Worm (Caenorhabditis elegans): Measurements from ENCODE around the gene Y39E4B.5.

The Y39E4B.5 gene

ce11 chrIII:13173687-13174086 is 4.0 kb downstream of the Y39E4B.5 start:
- TF ChIP-seq hsf-1 (GFP tag; IDR thresholded peaks at IDR 0.05) (no peak), lir-1 (GFP tag; conservative IDR thresholded peaks at IDR 0.05) (no peak), lsl-1 (GFP tag; optimal IDR thresholded peaks at IDR 0.05) (peak; percentile 89), cebp-1 (GFP tag; IDR thresholded peaks at IDR 0.05) (no peak), cebp-1 (tag; optimal IDR thresholded peaks at IDR 0.05) (no peak), F33H1.4 (GFP tag; IDR thresholded peaks at IDR 0.05) (peak; percentile 53), madf-6 (GFP tag; IDR thresholded peaks at IDR 0.05) (peak; percentile 66), D2030.7 (GFP tag; IDR thresholded peaks at IDR 0.05) (0 out of 2 replicates have a peak, but pooled peaks have one; percentile 12)

- TF ChIP-seq repo-1 (tag; optimal IDR thresholded peaks at IDR 0.05): no peak
- no peak for TF ChIP-seq F39B2.1 (GFP tag; IDR thresholded peaks at IDR 0.05)
- no peak for TF ChIP-seq F23B12.7 (tag; optimal IDR thresholded peaks at IDR 0.05; ENCODE audit: insufficient read depth)
Measured at ce11 chrIII:13176876-13177275, 7.2 kb downstream of the Y39E4B.5 start.

ce11 chrIII:13182003-13182402 is 12.3 kb downstream of the Y39E4B.5 start:
- TF ChIP-seq lin-26 (GFP tag; IDR thresholded peaks at IDR 0.05) (no peak), ceh-58 (GFP tag; IDR thresholded peaks at IDR 0.05) (no peak), fkh-3 (tag; optimal IDR thresholded peaks at IDR 0.05) (no peak), akir-1 (GFP tag; optimal IDR thresholded peaks at IDR 0.05) (no peak), hmg-1.2 (GFP tag; IDR thresholded peaks at IDR 0.05) (peak; percentile 70), ZK185.1 (tag; optimal IDR thresholded peaks at IDR 0.05; ENCODE audit: poor library complexity, severe bottlenecking) (peak; percentile 10), cebp-1 (GFP tag; IDR thresholded peaks at IDR 0.05) (no peak), cebp-1 (tag; optimal IDR thresholded peaks at IDR 0.05) (peak; percentile 15), nhr-80 (tag; optimal IDR thresholded peaks at IDR 0.05) (peak; percentile 9), ceh-100 (GFP tag; IDR thresholded peaks at IDR 0.05) (no peak), aptf-3 (GFP tag; IDR thresholded peaks at IDR 0.05) (no peak), lin-40 (tag; optimal IDR thresholded peaks at IDR 0.05) (peak; percentile 5)

ce11 chrIII:13187090-13187489 is 17.4 kb downstream of the Y39E4B.5 start, which contains the start of gene gly-5:
Gene gly-5, plus strand, starts transcription at chrIII:13187390.
- TF ChIP-seq lin-54 (GFP tag; optimal IDR thresholded peaks at IDR 0.05) (no peak), nhr-80 (tag; optimal IDR thresholded peaks at IDR 0.05) (peak; percentile 40)

ce11 chrIII:13187773-13188172 is 18.1 kb downstream of the Y39E4B.5 start:
- no peak for TF ChIP-seq madf-3 (GFP tag; IDR thresholded peaks at IDR 0.05)
- TF ChIP-seq repo-1 (tag; optimal IDR thresholded peaks at IDR 0.05): no peak
- TF ChIP-seq mcd-1 (GFP tag; IDR thresholded peaks at IDR 0.05): peak; percentile 44; the same call in 1 of the 2 replicates
- no peak for TF ChIP-seq unc-62 (GFP tag; optimal IDR thresholded peaks at IDR 0.05)
- TF ChIP-seq cebp-2 (GFP tag; IDR thresholded peaks at IDR 0.05): no peak
- no peak for TF ChIP-seq zim-3 (tag; optimal IDR thresholded peaks at IDR 0.05)
- peak; percentile 70 for TF ChIP-seq lin-40 (tag; optimal IDR thresholded peaks at IDR 0.05)
- no peak for TF ChIP-seq tbx-9 (tag; optimal IDR thresholded peaks at IDR 0.05; ENCODE audit: borderline replicate concordance)
- peak; percentile 64 for TF ChIP-seq him-1 (tag; optimal IDR thresholded peaks at IDR 0.05)
- peak; percentile 31; the same call in 1 of the 2 replicates for TF ChIP-seq D2030.7 (GFP tag; IDR thresholded peaks at IDR 0.05)
- no peak for TF ChIP-seq atf-7 (tag; optimal IDR thresholded peaks at IDR 0.05)
- TF ChIP-seq nhr-120 (GFP tag; IDR thresholded peaks at IDR 0.05): no peak
- TF ChIP-seq lsy-27 (tag; optimal IDR thresholded peaks at IDR 0.05; ENCODE audit: borderline replicate concordance, insufficient read depth): no peak
- no peak for TF ChIP-seq snpc-3.4 (tag; optimal IDR thresholded peaks at IDR 0.05)
- TF ChIP-seq unc-130 (GFP tag; optimal IDR thresholded peaks at IDR 0.05): peak; percentile 70
- no peak for TF ChIP-seq xnd-1 (tag; optimal IDR thresholded peaks at IDR 0.05)
- no peak for TF ChIP-seq T07F8.4 (tag; optimal IDR thresholded peaks at IDR 0.05)
- peak; percentile 11 for TF ChIP-seq madf-10 (tag; optimal IDR thresholded peaks at IDR 0.05)
- TF ChIP-seq hlh-12 (tag; optimal IDR thresholded peaks at IDR 0.05): peak; percentile 30
- peak; percentile 28 for TF ChIP-seq hrde-1 (tag; optimal IDR thresholded peaks at IDR 0.05; ENCODE audit: borderline replicate concordance)
- TF ChIP-seq ccch-3 (GFP tag; optimal IDR thresholded peaks at IDR 0.05): no peak
- TF ChIP-seq ceh-91 (GFP tag; IDR thresholded peaks at IDR 0.05): no peak
- TF ChIP-seq fkh-3 (tag; optimal IDR thresholded peaks at IDR 0.05): no peak
- no peak for TF ChIP-seq lsl-1 (GFP tag; optimal IDR thresholded peaks at IDR 0.05)
- TF ChIP-seq sea-2 (GFP tag; IDR thresholded peaks at IDR 0.05): 0 out of 2 replicates have a peak, but pooled peaks have one; percentile 59

Measured in whole organism, young adult.